Worm (Caenorhabditis elegans) whole organism, L2 larva: ENCODE measurements around the gene smcr-8.
A peak's percentile ranks its signal among the peaks of the same experiment; 100 is the strongest.

Experiments
- C34F6.9 ChIP-seq: fragments of 150-350 bp; optimal IDR thresholded peaks from 2 replicates; lab custom pipeline; 2014; ENCODE audit warnings: missing biosample characterization, missing genetic modification characterization
- R02D3.7 ChIP-seq: fragments of 150-350 bp; optimal IDR thresholded peaks from 2 replicates; lab custom pipeline; 2014; ENCODE audit warnings: missing biosample characterization, missing genetic modification characterization
- Y55F3AM.14 ChIP-seq: fragments of 200-800 bp; sonication (Bioruptor generic); optimal IDR thresholded peaks from 2 replicates; lab custom pipeline; 2018; ENCODE audit warnings: mild to moderate bottlenecking, missing genetic modification characterization, missing compliant biosample characterization
- ZK546.5 ChIP-seq: sonication (generic microtip); optimal IDR thresholded peaks from 2 replicates; lab custom pipeline; 2017; ENCODE audit warnings: missing biosample characterization, missing genetic modification characterization
- alr-1 ChIP-seq: fragments of 150-350 bp; optimal IDR thresholded peaks from 2 replicates; lab custom pipeline; 2014; ENCODE audit warnings: missing biosample characterization, missing genetic modification characterization
- aly-2 ChIP-seq: fragments of 150-350 bp; optimal IDR thresholded peaks from 2 replicates; lab custom pipeline; 2014; ENCODE audit warnings: missing biosample characterization, missing genetic modification characterization
- ama-1 ChIP-seq: fragments of 150-350 bp; optimal IDR thresholded peaks from 2 replicates; lab custom pipeline; 2018; ENCODE audit warnings: inconsistent platforms
- blmp-1 ChIP-seq: sonication (generic microtip); optimal IDR thresholded peaks from 2 replicates; lab custom pipeline; 2017; ENCODE audit warnings: missing genetic modification characterization, mild to moderate bottlenecking, missing compliant biosample characterization, antibody characterized with exemption, moderate library complexity; ENCODE audit not compliant: insufficient read depth
- ceh-16 ChIP-seq: fragments of 150-350 bp; optimal IDR thresholded peaks from 2 replicates; lab custom pipeline; 2014; ENCODE audit warnings: missing biosample characterization, missing genetic modification characterization
- ceh-82 ChIP-seq: fragments of 150-350 bp; optimal IDR thresholded peaks from 2 replicates; lab custom pipeline; 2014; ENCODE audit warnings: missing biosample characterization, missing genetic modification characterization
- crh-2 ChIP-seq: sonication (generic microtip); optimal IDR thresholded peaks from 2 replicates; lab custom pipeline; 2017; ENCODE audit warnings: missing biosample characterization, missing genetic modification characterization
- egl-27 ChIP-seq: sonication (generic microtip); optimal IDR thresholded peaks from 3 replicates; lab custom pipeline; 2017; ENCODE audit warnings: missing biosample characterization, missing genetic modification reagents, missing genetic modification characterization
- elt-1 ChIP-seq: fragments of 150-350 bp; optimal IDR thresholded peaks from 2 replicates; lab custom pipeline; 2014; ENCODE audit warnings: missing biosample characterization, missing genetic modification characterization
- fos-1 ChIP-seq: fragments of 150-350 bp; optimal IDR thresholded peaks from 2 replicates; lab custom pipeline; 2014; ENCODE audit warnings: missing biosample characterization, missing genetic modification characterization
- gmeb-1 ChIP-seq: fragments of 150-350 bp; optimal IDR thresholded peaks from 2 replicates; lab custom pipeline; 2014; ENCODE audit warnings: missing biosample characterization, missing genetic modification characterization
- lin-11 ChIP-seq: fragments of 150-350 bp; sonication (generic microtip); optimal IDR thresholded peaks from 2 replicates; lab custom pipeline; 2014; ENCODE audit warnings: missing biosample characterization, missing genetic modification characterization, inconsistent platforms, mixed read lengths
- lin-13 ChIP-seq: fragments of 150-350 bp; optimal IDR thresholded peaks from 2 replicates; lab custom pipeline; 2014; ENCODE audit warnings: missing biosample characterization, missing genetic modification reagents, missing genetic modification characterization
- lin-39 ChIP-seq: fragments of 150-350 bp; optimal IDR thresholded peaks from 2 replicates; lab custom pipeline; 2014; ENCODE audit warnings: missing biosample characterization, missing genetic modification reagents, missing genetic modification characterization
- lsy-2 ChIP-seq, 2 experiments: fragments of 150-350 bp in 1 of 2; sonication (generic microtip) in 1 of 2; optimal IDR thresholded peaks; 2 replicates each; lab custom pipeline; 2014 to 2017; ENCODE audit warnings: missing biosample characterization in 2 of 2, missing genetic modification characterization in 2 of 2
- mbf-1 ChIP-seq: sonication (generic microtip); optimal IDR thresholded peaks from 2 replicates; lab custom pipeline; 2017; ENCODE audit warnings: missing biosample characterization, missing genetic modification characterization
- mdl-1 ChIP-seq, 2 experiments: fragments of 150-350 bp in 1 of 2; sonication (generic microtip) in 1 of 2; optimal IDR thresholded peaks; 2 replicates each; lab custom pipeline; 2017; ENCODE audit warnings: missing biosample characterization in 2 of 2, missing genetic modification characterization in 2 of 2
- nhr-10 ChIP-seq: sonication (generic microtip); optimal IDR thresholded peaks from 2 replicates; lab custom pipeline; 2017; ENCODE audit warnings: missing biosample characterization, missing genetic modification characterization
- nhr-11 ChIP-seq: fragments of 150-350 bp; optimal IDR thresholded peaks from 2 replicates; lab custom pipeline; 2014; ENCODE audit warnings: missing biosample characterization, missing genetic modification characterization
- nhr-129 ChIP-seq: fragments of 150-350 bp; optimal IDR thresholded peaks from 2 replicates; lab custom pipeline; 2014; ENCODE audit warnings: missing biosample characterization, missing genetic modification characterization
- nhr-21 ChIP-seq: fragments of 150-350 bp; optimal IDR thresholded peaks from 2 replicates; lab custom pipeline; 2014; ENCODE audit warnings: missing biosample characterization, missing genetic modification characterization
- nhr-23 ChIP-seq: fragments of 150-350 bp; optimal IDR thresholded peaks from 2 replicates; lab custom pipeline; 2014; ENCODE audit warnings: missing biosample characterization, missing genetic modification reagents, missing genetic modification characterization
- nhr-237 ChIP-seq: fragments of 150-350 bp; optimal IDR thresholded peaks from 2 replicates; lab custom pipeline; 2014; ENCODE audit warnings: missing biosample characterization, missing genetic modification characterization
- nhr-25 ChIP-seq: fragments of 150-350 bp; sonication (generic microtip); optimal IDR thresholded peaks from 3 replicates; lab custom pipeline; 2014; ENCODE audit warnings: missing biosample characterization, missing genetic modification characterization
- nhr-6 ChIP-seq: fragments of 150-350 bp; optimal IDR thresholded peaks from 2 replicates; lab custom pipeline; 2014; ENCODE audit warnings: missing biosample characterization, missing genetic modification characterization
- peb-1 ChIP-seq: fragments of 150-350 bp; optimal IDR thresholded peaks from 2 replicates; lab custom pipeline; 2014; ENCODE audit warnings: missing biosample characterization, missing genetic modification characterization
- sem-4 ChIP-seq: fragments of 150-350 bp; optimal IDR thresholded peaks from 2 replicates; lab custom pipeline; 2014; ENCODE audit warnings: missing biosample characterization, missing genetic modification reagents, missing genetic modification characterization
- skn-1 ChIP-seq: sonication (generic microtip); optimal IDR thresholded peaks from 2 replicates; lab custom pipeline; 2017; ENCODE audit warnings: missing biosample characterization, missing genetic modification characterization
- sma-3 ChIP-seq: sonication (generic microtip); optimal IDR thresholded peaks from 2 replicates; lab custom pipeline; 2016; ENCODE audit warnings: missing genetic modification reagents, missing genetic modification characterization, missing compliant biosample characterization
- sma-9 ChIP-seq, 2 experiments: fragments of 150-350 bp in 1 of 2; sonication (generic microtip) in 1 of 2; optimal IDR thresholded peaks; 2 replicates each; lab custom pipeline; 2014 to 2016; ENCODE audit warnings: missing genetic modification characterization in 2 of 2, mild to moderate bottlenecking in 1 of 2, missing biosample characterization in 1 of 2, missing compliant biosample characterization in 1 of 2, missing genetic modification reagents in 1 of 2, moderate library complexity in 1 of 2
- unc-39 ChIP-seq: fragments of 150-350 bp; optimal IDR thresholded peaks from 2 replicates; lab custom pipeline; 2014; ENCODE audit warnings: missing biosample characterization, missing genetic modification characterization
- unc-55 ChIP-seq: fragments of 150-350 bp; sonication (generic microtip); optimal IDR thresholded peaks from 3 replicates; lab custom pipeline; 2014; ENCODE audit warnings: missing biosample characterization, missing genetic modification reagents, missing genetic modification characterization
- unc-62 ChIP-seq: fragments of 150-350 bp; optimal IDR thresholded peaks from 2 replicates; lab custom pipeline; 2014; ENCODE audit warnings: missing biosample characterization, missing genetic modification reagents, missing genetic modification characterization
- zag-1 ChIP-seq: fragments of 150-350 bp; optimal IDR thresholded peaks from 2 replicates; lab custom pipeline; 2014; ENCODE audit warnings: missing biosample characterization, missing genetic modification characterization
- ztf-1 ChIP-seq: fragments of 200-800 bp; sonication (Bioruptor generic); conservative IDR thresholded peaks from 2 replicates; pipeline ENCODE4 v1.3.6; 2022; ENCODE audit warnings: missing genetic modification characterization, missing compliant biosample characterization
- ztf-11 ChIP-seq: sonication (generic microtip); optimal IDR thresholded peaks from 2 replicates; lab custom pipeline; 2017; ENCODE audit warnings: missing biosample characterization, missing genetic modification characterization
- ztf-4 ChIP-seq: fragments of 150-350 bp; optimal IDR thresholded peaks from 2 replicates; lab custom pipeline; 2014; ENCODE audit warnings: missing biosample characterization, missing genetic modification characterization

Gene smcr-8

ce11 chrIII:4956566-4956965, 42.6 kb upstream of the smcr-8 start, which contains the start of gene C26E6.1:
Gene C26E6.1 (plus strand): TSS chrIII:4956866.
- TF ChIP-seq nhr-10 = no peak
- TF ChIP-seq C34F6.9 (tag; lab: Kevin White, UChicago) = no peak
- TF ChIP-seq aly-2 (tag; lab: Kevin White, UChicago) = no peak
- no peak for TF ChIP-seq unc-62 (GFP tag; lab: Kevin White, UChicago)
- TF ChIP-seq sem-4 (tag; lab: Kevin White, UChicago) = no peak
- TF ChIP-seq nhr-21 (tag; lab: Kevin White, UChicago) = no peak
- TF ChIP-seq egl-27 (tag; lab: Kevin White, UChicago) = no peak
- TF ChIP-seq unc-55 = no peak
- no peak for TF ChIP-seq sma-3 (GFP tag; lab: Kevin White, UChicago)
- TF ChIP-seq lin-13 (GFP tag; lab: Kevin White, UChicago) = no peak
- no peak for TF ChIP-seq lin-11 (tag; lab: Kevin White, UChicago)
- no peak for TF ChIP-seq mdl-1 (tag; optimal IDR thresholded peaks at IDR 0.05; lab: Kevin White, UChicago)
- no peak for TF ChIP-seq nhr-11 (tag; lab: Kevin White, UChicago)
- no peak for TF ChIP-seq alr-1 (tag; lab: Kevin White, UChicago)
- no peak for TF ChIP-seq R02D3.7 (tag; lab: Kevin White, UChicago)
- TF ChIP-seq, all 48 proteins: peak for 0

- no peak for TF ChIP-seq ztf-1 (GFP tag; lab: Robert Waterston, UW)
- TF ChIP-seq ZK546.5 (tag; lab: Kevin White, UChicago) = no peak
- TF ChIP-seq ama-1 = no peak
- TF ChIP-seq unc-62 (GFP tag; lab: Kevin White, UChicago) = no peak
- no peak for TF ChIP-seq nhr-10
Measured at ce11 chrIII:4960204-4960603, 39.0 kb upstream of the smcr-8 start, which contains the start of gene C27F2.4. Gene C27F2.4 (minus strand): TSS chrIII:4960304.

ce11 chrIII:4961281-4961680, 37.9 kb upstream of the smcr-8 start:
- TF ChIP-seq ceh-16 (tag; lab: Kevin White, UChicago) (no peak), unc-55 (no peak), nhr-11 (tag; lab: Kevin White, UChicago) (no peak), fos-1 (no peak), lin-39 (tag; lab: Kevin White, UChicago) (no peak), ceh-82 (no peak), nhr-237 (no peak)

- TF ChIP-seq ceh-16 (tag; lab: Kevin White, UChicago) (no peak), gmeb-1 (tag; lab: Kevin White, UChicago) (no peak), ztf-1 (GFP tag; lab: Robert Waterston, UW) (no peak), aly-2 (tag; lab: Kevin White, UChicago) (no peak), nhr-23 (tag; lab: Kevin White, UChicago) (no peak)
Measured at ce11 chrIII:4962393-4962792, 36.8 kb upstream of the smcr-8 start, which contains the start of gene vps-22. Gene vps-22 (minus strand): TSS chrIII:4962493.

ce11 chrIII:4962886-4963285, 36.3 kb upstream of the smcr-8 start, which contains the start of gene C27F2.9:
Gene C27F2.9 (minus strand): TSS chrIII:4963044.
- TF ChIP-seq ceh-16 (tag; lab: Kevin White, UChicago) (peak; percentile 11), unc-55 (peak; percentile 95), ztf-1 (GFP tag; lab: Robert Waterston, UW) (no peak), unc-39 (no peak), mbf-1 (tag; lab: Kevin White, UChicago) (peak; percentile 26), Y55F3AM.14 (GFP tag; lab: Kevin White, UChicago) (peak; percentile 20), elt-1 (no peak), lin-39 (tag; lab: Kevin White, UChicago) (no peak), nhr-10 (peak; percentile 55), nhr-237 (no peak), unc-62 (GFP tag; lab: Kevin White, UChicago) (no peak), blmp-1 (tag; lab: Kevin White, UChicago) (peak; percentile 63), sma-3 (GFP tag; lab: Kevin White, UChicago) (peak; percentile 90), aly-2 (tag; lab: Kevin White, UChicago) (no peak), ztf-4 (tag; lab: Kevin White, UChicago) (peak; percentile 55), ZK546.5 (tag; lab: Kevin White, UChicago) (peak; percentile 2), egl-27 (tag; lab: Kevin White, UChicago) (no peak), C34F6.9 (tag; lab: Kevin White, UChicago) (peak; percentile 97), zag-1 (peak; percentile 40), nhr-25 (tag; lab: Kevin White, UChicago) (no peak), alr-1 (tag; lab: Kevin White, UChicago) (no peak), nhr-129 (tag; lab: Kevin White, UChicago) (peak; percentile 78), fos-1 (peak; percentile 73), gmeb-1 (tag; lab: Kevin White, UChicago) (peak; percentile 100), nhr-6 (tag; lab: Kevin White, UChicago) (peak; percentile 72), lsy-2 (tag; optimal IDR thresholded peaks at IDR 0.05; lab: Kevin White, UChicago) (peak; percentile 89 to 94), sma-9 (GFP tag; optimal IDR thresholded peaks at IDR 0.05; lab: Kevin White, UChicago) (peak; percentile 92), sma-9 (tag; optimal IDR thresholded peaks at IDR 0.05; lab: Kevin White, UChicago) (no peak), skn-1 (tag; lab: Kevin White, UChicago) (no peak), R02D3.7 (tag; lab: Kevin White, UChicago) (peak; percentile 37), mdl-1 (tag; optimal IDR thresholded peaks at IDR 0.05; lab: Kevin White, UChicago) (peak in 1 of 2 experiments; percentile 34), peb-1 (no peak), lin-11 (tag; lab: Kevin White, UChicago) (peak; percentile 62), crh-2 (tag; lab: Kevin White, UChicago) (peak; percentile 93), ztf-11 (no peak)
